Fruit fly (Drosophila melanogaster) whole organism, embryonic: ENCODE data around the gene Trs20.

Experiments
- Blimp-1 ChIP-seq: fragments of 200-800 bp; sonication (Bioruptor generic); optimal IDR thresholded peaks from 3 replicates; lab custom pipeline; 2018; ENCODE audit warnings: missing biosample characterization, missing genetic modification characterization, mild to moderate bottlenecking, moderate library complexity, missing genetic modification reagents
- CG11456 ChIP-seq: fragments of 200-800 bp; sonication (Bioruptor generic); IDR thresholded peaks from 3 replicates; pipeline ENCODE4 v1.3.6; 2022; ENCODE audit warnings: missing biosample characterization, missing genetic modification characterization
- CG12071 ChIP-seq: fragments of 200-800 bp; sonication (Bioruptor generic); optimal IDR thresholded peaks from 3 replicates; lab custom pipeline; 2018; ENCODE audit warnings: missing biosample characterization, mild to moderate bottlenecking, missing genetic modification characterization
- CG13424 ChIP-seq: fragments of 200-800 bp; sonication (Bioruptor generic); optimal IDR thresholded peaks from 2 replicates; lab custom pipeline; 2019; ENCODE audit warnings: missing biosample characterization, mild to moderate bottlenecking, missing genetic modification characterization, moderate library complexity
- CG32532 ChIP-seq: fragments of 200-800 bp; sonication (Bioruptor generic); IDR thresholded peaks from 2 replicates; pipeline ENCODE4 v1.3.6; 2022; ENCODE audit warnings: missing biosample characterization, missing genetic modification characterization
- CG32767 ChIP-seq: fragments of 200-800 bp; sonication (Bioruptor generic); IDR thresholded peaks from 2 replicates; pipeline ENCODE4 v1.3.6; 2022; ENCODE audit warnings: missing biosample characterization, missing genetic modification characterization
- CG4820 ChIP-seq: fragments of 200-800 bp; sonication (Bioruptor generic); optimal IDR thresholded peaks from 3 replicates; lab custom pipeline; 2016; ENCODE audit warnings: missing biosample characterization, missing genetic modification characterization
- CG5245 ChIP-seq: fragments of 200-800 bp; sonication (Bioruptor generic); optimal IDR thresholded peaks from 3 replicates; lab custom pipeline; 2016; ENCODE audit warnings: missing biosample characterization, missing genetic modification characterization
- CG6791 ChIP-seq: fragments of 200-800 bp; sonication (Bioruptor generic); IDR thresholded peaks from 3 replicates; pipeline ENCODE4 v1.3.6; 2022; ENCODE audit warnings: missing biosample characterization, missing genetic modification characterization; ENCODE audit not compliant: partially characterized antibody
- CG6854 ChIP-seq: fragments of 200-800 bp; sonication (Bioruptor generic); optimal IDR thresholded peaks from 3 replicates; lab custom pipeline; 2017; ENCODE audit warnings: missing biosample characterization, mild to moderate bottlenecking, missing genetic modification characterization
- CG7786 ChIP-seq: fragments of 200-800 bp; sonication (Bioruptor generic); optimal IDR thresholded peaks from 2 replicates; lab custom pipeline; 2016; ENCODE audit warnings: missing biosample characterization, missing genetic modification characterization
- CG8478 ChIP-seq: fragments of >200 bp; optimal IDR thresholded peaks from 2 replicates; lab custom pipeline; 2018
- CG9797 ChIP-seq: fragments of 200-800 bp; sonication (Bioruptor generic); optimal IDR thresholded peaks from 3 replicates; lab custom pipeline; 2018; ENCODE audit warnings: missing biosample characterization, mild to moderate bottlenecking, missing genetic modification characterization
- D19A ChIP-seq: fragments of 200-800 bp; optimal IDR thresholded peaks from 3 replicates; lab custom pipeline; 2019; ENCODE audit warnings: missing biosample characterization, mild to moderate bottlenecking, missing genetic modification characterization, moderate library complexity
- Deaf1 ChIP-seq: fragments of 200-800 bp; optimal IDR thresholded peaks from 3 replicates; lab custom pipeline; 2019; ENCODE audit warnings: missing biosample characterization, mild to moderate bottlenecking, missing genetic modification characterization, moderate library complexity
- E2f1 ChIP-seq: fragments of 200-800 bp; sonication (Bioruptor generic); IDR thresholded peaks from 2 replicates; pipeline ENCODE4 v1.3.6; 2022; ENCODE audit warnings: missing biosample characterization, missing genetic modification characterization
- Ets65A ChIP-seq: fragments of 200-800 bp; sonication (Bioruptor generic); peaks from one replicate; lab custom pipeline; 2016; ENCODE audit warnings: missing biosample characterization, missing genetic modification characterization
- H15 ChIP-seq: fragments of 200-800 bp; sonication (Bioruptor generic); IDR thresholded peaks from 3 replicates; pipeline ENCODE4 v1.3.6; 2022; ENCODE audit warnings: missing biosample characterization, missing genetic modification characterization
- Hmx ChIP-seq: fragments of 200-800 bp; sonication (Bioruptor generic); optimal IDR thresholded peaks from 2 replicates; lab custom pipeline; 2016; ENCODE audit warnings: missing biosample characterization, missing genetic modification characterization
- Meics ChIP-seq: fragments of 200-800 bp; sonication (Bioruptor generic); optimal IDR thresholded peaks from 2 replicates; lab custom pipeline; 2017; ENCODE audit warnings: missing biosample characterization, mild to moderate bottlenecking, missing genetic modification characterization
- Mes4 ChIP-seq: fragments of 200-800 bp; sonication (Bioruptor generic); optimal IDR thresholded peaks from 2 replicates; lab custom pipeline; 2016; ENCODE audit warnings: missing biosample characterization, missing genetic modification characterization
- Nf-YB ChIP-seq: fragments of 200-800 bp; sonication (Bioruptor generic); optimal IDR thresholded peaks from 3 replicates; lab custom pipeline; 2019; ENCODE audit warnings: missing biosample characterization, mild to moderate bottlenecking, missing genetic modification characterization, moderate library complexity
- Stat92E ChIP-seq, 3 experiments: fragments of >200 bp in 2 of 3; fragments of 200-800 bp in 1 of 3; sonication (Bioruptor generic) in 1 of 3; optimal IDR thresholded peaks; 2 replicates each; lab custom pipeline; 2017 to 2019; ENCODE audit warnings: missing biosample characterization in 3 of 3, missing genetic modification characterization in 3 of 3, mild to moderate bottlenecking in 1 of 3, moderate library complexity in 1 of 3
- Xbp1 ChIP-seq: fragments of 200-800 bp; sonication (Bioruptor generic); optimal IDR thresholded peaks from 3 replicates; lab custom pipeline; 2016; ENCODE audit warnings: missing biosample characterization, mild to moderate bottlenecking, missing genetic modification characterization
- abd-A ChIP-seq: fragments of 200-800 bp; sonication (Bioruptor generic); optimal IDR thresholded peaks from 3 replicates; lab custom pipeline; 2019; ENCODE audit warnings: missing biosample characterization, mild to moderate bottlenecking, missing genetic modification characterization, moderate library complexity
- ac ChIP-seq: fragments of 200-800 bp; sonication (Bioruptor generic); optimal IDR thresholded peaks from 3 replicates; lab custom pipeline; 2017; ENCODE audit warnings: missing biosample characterization, mild to moderate bottlenecking, missing genetic modification characterization
- bab2 ChIP-seq: fragments of 200-800 bp; sonication (Bioruptor generic); optimal IDR thresholded peaks from 2 replicates; lab custom pipeline; 2016; ENCODE audit warnings: missing biosample characterization, missing genetic modification characterization
- bsh ChIP-seq, 2 experiments: fragments of 200-800 bp; sonication (Bioruptor generic); optimal IDR thresholded peaks; 2 replicates each; lab custom pipeline; 2017 to 2018; ENCODE audit warnings: mild to moderate bottlenecking in 2 of 2, missing biosample characterization in 2 of 2, missing genetic modification characterization in 2 of 2, moderate library complexity in 1 of 2
- chinmo ChIP-seq: fragments of 200-800 bp; sonication (Bioruptor generic); IDR thresholded peaks from 4 replicates; pipeline ENCODE4 v1.3.6; 2022; ENCODE audit warnings: missing biosample characterization, missing genetic modification characterization; ENCODE audit not compliant: partially characterized antibody
- danr ChIP-seq: fragments of 200-800 bp; sonication (Bioruptor generic); IDR thresholded peaks from 2 replicates; pipeline ENCODE4 v1.3.6; 2022; ENCODE audit warnings: missing biosample characterization, missing genetic modification characterization
- disco-r ChIP-seq: fragments of 200-800 bp; sonication (Bioruptor generic); optimal IDR thresholded peaks from 2 replicates; lab custom pipeline; 2016; ENCODE audit warnings: missing biosample characterization, missing genetic modification characterization
- gfzf ChIP-seq: fragments of 200-800 bp; sonication (Bioruptor generic); optimal IDR thresholded peaks from 2 replicates; lab custom pipeline; 2016; ENCODE audit warnings: missing biosample characterization, mild to moderate bottlenecking, missing genetic modification characterization, moderate library complexity
- h ChIP-seq: fragments of >200 bp; optimal IDR thresholded peaks from 2 replicates; lab custom pipeline; 2017
- jumu ChIP-seq: fragments of 200-800 bp; sonication (Bioruptor generic); optimal IDR thresholded peaks from 3 replicates; lab custom pipeline; 2016; ENCODE audit warnings: missing biosample characterization, missing genetic modification characterization
- lilli ChIP-seq: fragments of 200-800 bp; sonication (Bioruptor generic); optimal IDR thresholded peaks from 3 replicates; lab custom pipeline; 2016; ENCODE audit warnings: missing biosample characterization, missing genetic modification characterization
- lmd ChIP-seq: fragments of 200-800 bp; sonication (Bioruptor generic); IDR thresholded peaks from 2 replicates; pipeline ENCODE4 v1.3.6; 2022; ENCODE audit warnings: missing biosample characterization, missing genetic modification characterization
- otp ChIP-seq: fragments of 200-800 bp; sonication (Bioruptor generic); IDR thresholded peaks from 3 replicates; pipeline ENCODE4, ENCODE4 v1.3.6; 2022; ENCODE audit warnings: missing biosample characterization, missing genetic modification characterization
- pan ChIP-seq, 4 experiments: fragments of >200 bp in 3 of 4; fragments of 200-800 bp in 1 of 4; sonication (Bioruptor generic) in 1 of 4; optimal IDR thresholded peaks in 3 of 4; IDR thresholded peaks in 1 of 4; 2 replicates each; pipeline versions ENCODE4 v1.3.6 to Lab custom; 2017 to 2022; ENCODE audit warnings: missing biosample characterization in 2 of 4, missing genetic modification characterization in 2 of 4, mixed read lengths in 1 of 4
- pb ChIP-seq: fragments of 200-800 bp; sonication (Bioruptor generic); optimal IDR thresholded peaks from 3 replicates; lab custom pipeline; 2016; ENCODE audit warnings: missing biosample characterization, missing genetic modification characterization
- pfk ChIP-seq: fragments of 200-800 bp; sonication (Bioruptor generic); optimal IDR thresholded peaks from 2 replicates; lab custom pipeline; 2018; ENCODE audit warnings: missing biosample characterization, mild to moderate bottlenecking, missing genetic modification characterization, moderate library complexity
- pita ChIP-seq: fragments of 200-800 bp; sonication (Bioruptor generic); optimal IDR thresholded peaks from 2 replicates; lab custom pipeline; 2017; ENCODE audit warnings: missing biosample characterization, mild to moderate bottlenecking, missing genetic modification characterization
- pros ChIP-seq: fragments of 200-800 bp; sonication (Bioruptor generic); optimal IDR thresholded peaks from 3 replicates; lab custom pipeline; 2019; ENCODE audit warnings: missing biosample characterization, mild to moderate bottlenecking, missing genetic modification characterization, moderate library complexity
- ranshi ChIP-seq: fragments of 200-800 bp; sonication (Bioruptor generic); IDR thresholded peaks from 2 replicates; pipeline ENCODE4 v1.3.6; 2022; ENCODE audit warnings: missing biosample characterization, missing genetic modification characterization
- rib ChIP-seq: fragments of 200-800 bp; sonication (Bioruptor generic); IDR thresholded peaks from 2 replicates; pipeline ENCODE4 v1.3.6; 2022; ENCODE audit warnings: missing biosample characterization, missing genetic modification characterization
- scrt ChIP-seq: fragments of 200-800 bp; sonication (Bioruptor generic); optimal IDR thresholded peaks from 2 replicates; lab custom pipeline; 2018; ENCODE audit warnings: missing biosample characterization, mild to moderate bottlenecking, missing genetic modification characterization, moderate library complexity
- shn ChIP-seq: fragments of 200-800 bp; sonication (Bioruptor generic); optimal IDR thresholded peaks from 3 replicates; lab custom pipeline; 2016; ENCODE audit warnings: missing biosample characterization, missing genetic modification characterization
- sr ChIP-seq: fragments of 200-800 bp; sonication (Bioruptor generic); IDR thresholded peaks from 3 replicates; pipeline ENCODE4 v1.3.6; 2022; ENCODE audit warnings: missing biosample characterization, missing genetic modification characterization
- tgo ChIP-seq: fragments of 200-800 bp; sonication (Bioruptor generic); IDR thresholded peaks from 3 replicates; pipeline ENCODE4 v1.3.6; 2022; ENCODE audit warnings: missing biosample characterization, missing genetic modification characterization
- tio ChIP-seq: fragments of 200-800 bp; sonication (Bioruptor generic); optimal IDR thresholded peaks from 2 replicates; lab custom pipeline; 2017; ENCODE audit warnings: missing biosample characterization, missing genetic modification characterization, inconsistent platforms
- tup ChIP-seq: fragments of 200-800 bp; sonication (Bioruptor generic); optimal IDR thresholded peaks from 2 replicates; lab custom pipeline; 2016; ENCODE audit warnings: missing biosample characterization, mild to moderate bottlenecking, missing genetic modification characterization, moderate library complexity
- vvl ChIP-seq: fragments of 200-800 bp; sonication (Bioruptor generic); IDR thresholded peaks from 2 replicates; pipeline ENCODE4 v1.3.6; 2022; ENCODE audit warnings: missing biosample characterization, missing genetic modification characterization
- zf30C ChIP-seq: fragments of 200-800 bp; sonication (Bioruptor generic); optimal IDR thresholded peaks from 3 replicates; lab custom pipeline; 2018; ENCODE audit warnings: missing biosample characterization, mild to moderate bottlenecking, missing genetic modification characterization

Trs20 gene

DNA sequence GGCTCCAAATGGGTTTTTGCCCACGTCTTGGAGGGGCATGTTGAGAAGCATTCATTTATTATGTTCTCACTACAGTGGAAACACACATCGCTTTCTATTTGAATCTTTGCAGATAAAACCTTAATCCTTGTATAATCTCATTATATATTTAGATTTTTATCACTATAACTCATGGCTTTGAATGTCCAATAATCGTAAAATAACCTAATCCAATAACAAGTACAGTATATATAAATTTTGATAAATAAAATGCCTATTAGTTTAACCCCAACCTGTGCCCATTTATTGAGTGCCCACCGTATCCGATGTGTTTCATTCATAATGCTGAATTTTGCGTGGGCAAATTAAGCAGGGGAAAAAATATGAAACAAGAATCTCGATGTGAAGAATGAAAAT lies 15.1 kb upstream of the Trs20 start (continued):
- TF ChIP-seq Xbp1: peak; percentile 21
- peak; percentile 1 for TF ChIP-seq Deaf1
- no peak for TF ChIP-seq CG12071 (GFP tag; lab: Kevin White, UChicago)
- no peak for TF ChIP-seq ac (GFP tag; lab: Kevin White, UChicago)
- no peak for TF ChIP-seq shn
- 0 out of 2 replicates have a peak, but pooled peaks have one; percentile 11 for TF ChIP-seq E2f1
- TF ChIP-seq Hmx (GFP tag; lab: Kevin White, UChicago): no peak
- no peak for TF ChIP-seq vvl (GFP tag; lab: Robert Waterston, UW)
- TF ChIP-seq CG4820 (GFP tag; lab: Kevin White, UChicago): no peak
- TF ChIP-seq CG6791 (GFP tag; lab: Robert Waterston, UW): no peak
- peak; percentile 69 for TF ChIP-seq CG32532 (GFP tag; lab: Robert Waterston, UW)
- peak; percentile 58 for TF ChIP-seq Meics
- TF ChIP-seq zf30C (GFP tag; lab: Kevin White, UChicago): no peak
- peak; percentile 55 for TF ChIP-seq CG13424
- no peak for TF ChIP-seq otp (GFP tag; lab: Robert Waterston, UW)
- TF ChIP-seq CG6854 (GFP tag; lab: Kevin White, UChicago): no peak
- TF ChIP-seq tio (GFP tag; lab: Kevin White, UChicago): no peak
- TF ChIP-seq bsh (GFP tag; optimal IDR thresholded peaks at IDR 0.05; lab: Kevin White, UChicago): no peak
- no peak for TF ChIP-seq disco-r
- TF ChIP-seq Stat92E (GFP tag; optimal IDR thresholded peaks at IDR 0.05; lab: Kevin White, UChicago): no peak
- TF ChIP-seq tgo: peak; percentile 22; the same call in 1 of the 3 replicates
- no peak for TF ChIP-seq Blimp-1 (GFP tag; lab: Kevin White, UChicago)
- no peak for TF ChIP-seq h
- TF ChIP-seq CG5245: no peak
- no peak for TF ChIP-seq bab2 (GFP tag; lab: Kevin White, UChicago)
- TF ChIP-seq sr (GFP tag; lab: Robert Waterston, UW): peak; percentile 37; the same call in 1 of the 3 replicates
- TF ChIP-seq Ets65A: peak; percentile 83
- no peak for TF ChIP-seq abd-A
- TF ChIP-seq scrt (GFP tag; lab: Kevin White, UChicago): no peak
- no peak for TF ChIP-seq pfk (GFP tag; lab: Kevin White, UChicago)
- TF ChIP-seq pita (GFP tag; lab: Kevin White, UChicago): no peak
- TF ChIP-seq danr (GFP tag; lab: Robert Waterston, UW): no peak; the same call in 1 of the 2 replicates
- no peak for TF ChIP-seq Mes4
- TF ChIP-seq rib (GFP tag; lab: Robert Waterston, UW): no peak
- no peak for TF ChIP-seq H15 (GFP tag; lab: Robert Waterston, UW)
- peak; percentile 55; the same call in 1 of the 2 replicates for TF ChIP-seq lmd (GFP tag; lab: Robert Waterston, UW)
- no peak for TF ChIP-seq tup (GFP tag; lab: Kevin White, UChicago)
- TF ChIP-seq lilli (GFP tag; lab: Kevin White, UChicago): peak; percentile 36
- no peak for TF ChIP-seq Nf-YB (GFP tag; lab: Kevin White, UChicago)
- no peak for TF ChIP-seq chinmo (GFP tag; lab: Robert Waterston, UW)
- TF ChIP-seq D19A (tag; lab: Kevin White, UChicago): no peak
- TF ChIP-seq pan (optimal IDR thresholded peaks at IDR 0.05; lab: Kevin White, UChicago): no peak
- peak in 1 of 2 experiments; percentile 51 for TF ChIP-seq pan (GFP tag; optimal IDR thresholded peaks at IDR 0.05 in 1 of 2, IDR thresholded peaks at IDR 0.05 in 1 of 2)
- no peak for TF ChIP-seq jumu (GFP tag; lab: Kevin White, UChicago)
- no peak for TF ChIP-seq ranshi
- no peak for TF ChIP-seq gfzf
- no peak for TF ChIP-seq CG8478
- TF ChIP-seq CG9797 (GFP tag; lab: Kevin White, UChicago): no peak
- TF ChIP-seq CG11456 (GFP tag; lab: Robert Waterston, UW): no peak
- no peak for TF ChIP-seq pros
- TF ChIP-seq CG7786 (GFP tag; lab: Kevin White, UChicago): no peak
- TF ChIP-seq CG32767 (GFP tag; lab: Robert Waterston, UW): no peak
- no peak for TF ChIP-seq pb (GFP tag; lab: Kevin White, UChicago)
